Fruit fly (Drosophila melanogaster) whole organism, embryonic: ENCODE data around the gene rictor.

Source experiments
- Adf1 ChIP-seq: fragments of 200-800 bp; sonication (Bioruptor generic); IDR thresholded peaks from 2 replicates; pipeline ENCODE4 v1.3.6; 2022; ENCODE audit warnings: missing biosample characterization, missing genetic modification characterization
- Asciz ChIP-seq: fragments of 200-800 bp; sonication (Bioruptor generic); optimal IDR thresholded peaks from 2 replicates; lab custom pipeline; 2017; ENCODE audit warnings: missing biosample characterization, mild to moderate bottlenecking, missing genetic modification characterization, missing genetic modification reagents
- CG10274 ChIP-seq: fragments of 200-800 bp; sonication (Bioruptor generic); optimal IDR thresholded peaks from 3 replicates; lab custom pipeline; 2017; ENCODE audit warnings: missing biosample characterization, mild to moderate bottlenecking, missing genetic modification characterization
- CG11504 ChIP-seq: fragments of 200-800 bp; sonication (Bioruptor generic); optimal IDR thresholded peaks from 3 replicates; lab custom pipeline; 2019; ENCODE audit warnings: missing biosample characterization, mild to moderate bottlenecking, missing genetic modification characterization, moderate library complexity
- CG11695 ChIP-seq: fragments of 200-800 bp; sonication (Bioruptor generic); IDR thresholded peaks from 3 replicates; pipeline ENCODE4 v1.3.6; 2022; ENCODE audit warnings: missing biosample characterization, missing genetic modification characterization
- CG12104 ChIP-seq: fragments of 200-800 bp; sonication (Bioruptor generic); optimal IDR thresholded peaks from 3 replicates; lab custom pipeline; 2016; ENCODE audit warnings: missing biosample characterization, missing genetic modification characterization
- CG12155 ChIP-seq: fragments of 200-800 bp; sonication (Bioruptor generic); optimal IDR thresholded peaks from 3 replicates; lab custom pipeline; 2016; ENCODE audit warnings: missing biosample characterization, missing genetic modification characterization
- CG12744 ChIP-seq: fragments of 200-800 bp; sonication (Bioruptor generic); optimal IDR thresholded peaks from 2 replicates; lab custom pipeline; 2016; ENCODE audit warnings: missing biosample characterization, missing genetic modification characterization
- CG12769 ChIP-seq: fragments of 200-800 bp; sonication (Bioruptor generic); optimal IDR thresholded peaks from 2 replicates; lab custom pipeline; 2019; ENCODE audit warnings: missing biosample characterization, mild to moderate bottlenecking, missing genetic modification characterization, moderate library complexity
- CG14050 ChIP-seq: fragments of 200-800 bp; sonication (Bioruptor generic); IDR thresholded peaks from 3 replicates; pipeline ENCODE4 v1.3.6; 2022; ENCODE audit warnings: missing biosample characterization, missing genetic modification characterization
- CG16815 ChIP-seq: fragments of 200-800 bp; sonication (Bioruptor generic); optimal IDR thresholded peaks from 3 replicates; lab custom pipeline; 2017; ENCODE audit warnings: missing biosample characterization, mild to moderate bottlenecking, missing genetic modification characterization
- CG17802 ChIP-seq: fragments of 200-800 bp; sonication (Bioruptor generic); optimal IDR thresholded peaks from 2 replicates; lab custom pipeline; 2018; ENCODE audit warnings: missing biosample characterization, mild to moderate bottlenecking, missing genetic modification characterization, moderate library complexity
- CG18262 ChIP-seq: fragments of 200-800 bp; optimal IDR thresholded peaks from 3 replicates; lab custom pipeline; 2019; ENCODE audit warnings: missing biosample characterization, mild to moderate bottlenecking, missing genetic modification characterization, moderate library complexity
- CG18476 ChIP-seq: fragments of 200-800 bp; sonication (Bioruptor generic); optimal IDR thresholded peaks from 2 replicates; lab custom pipeline; 2016; ENCODE audit warnings: missing biosample characterization, mild to moderate bottlenecking, missing genetic modification characterization
- CG32532 ChIP-seq: fragments of 200-800 bp; sonication (Bioruptor generic); IDR thresholded peaks from 2 replicates; pipeline ENCODE4 v1.3.6; 2022; ENCODE audit warnings: missing biosample characterization, missing genetic modification characterization
- CG33557 ChIP-seq: fragments of 200-800 bp; sonication (Bioruptor generic); optimal IDR thresholded peaks from 2 replicates; lab custom pipeline; 2019; ENCODE audit warnings: missing biosample characterization, mild to moderate bottlenecking, missing genetic modification characterization, moderate library complexity
- CG6254 ChIP-seq: fragments of 200-800 bp; sonication (Bioruptor generic); optimal IDR thresholded peaks from 3 replicates; lab custom pipeline; 2017; ENCODE audit warnings: mild to moderate bottlenecking, missing biosample characterization, missing genetic modification reagents, missing genetic modification characterization
- CG7987 ChIP-seq: fragments of 200-800 bp; sonication (Bioruptor generic); optimal IDR thresholded peaks from 2 replicates; lab custom pipeline; 2018; ENCODE audit warnings: missing biosample characterization, mild to moderate bottlenecking, missing genetic modification characterization, moderate library complexity
- CG8944 ChIP-seq: fragments of 200-800 bp; sonication (Bioruptor generic); optimal IDR thresholded peaks from 3 replicates; lab custom pipeline; 2016; ENCODE audit warnings: missing biosample characterization, missing genetic modification characterization
- CG9817 ChIP-seq: fragments of 200-800 bp; sonication (Bioruptor generic); optimal IDR thresholded peaks from 2 replicates; lab custom pipeline; 2018; ENCODE audit warnings: missing biosample characterization, mild to moderate bottlenecking, missing genetic modification characterization, moderate library complexity
- CG9876 ChIP-seq: fragments of 200-800 bp; sonication (Bioruptor generic); optimal IDR thresholded peaks from 2 replicates; lab custom pipeline; 2016; ENCODE audit warnings: missing biosample characterization, missing genetic modification characterization
- Dfd ChIP-seq, 2 experiments: fragments of >200 bp; optimal IDR thresholded peaks; 2 replicates each; lab custom pipeline; 2017; ENCODE audit warnings: missing biosample characterization in 2 of 2, missing genetic modification characterization in 2 of 2
- Doc3 ChIP-seq: fragments of 200-800 bp; sonication (Bioruptor generic); IDR thresholded peaks from 3 replicates; pipeline ENCODE4 v1.3.6; 2022; ENCODE audit warnings: missing biosample characterization, missing genetic modification characterization; ENCODE audit not compliant: partially characterized antibody
- E2f1 ChIP-seq: fragments of 200-800 bp; sonication (Bioruptor generic); IDR thresholded peaks from 2 replicates; pipeline ENCODE4 v1.3.6; 2022; ENCODE audit warnings: missing biosample characterization, missing genetic modification characterization
- Elba2 ChIP-seq: fragments of 200-800 bp; sonication (Bioruptor generic); optimal IDR thresholded peaks from 3 replicates; lab custom pipeline; 2016; ENCODE audit warnings: missing biosample characterization, missing genetic modification characterization
- Gug ChIP-seq: fragments of 200-800 bp; sonication (Bioruptor generic); IDR thresholded peaks from 4 replicates; pipeline ENCODE4 v1.3.6; 2022; ENCODE audit warnings: missing biosample characterization, missing genetic modification characterization
- HHEX ChIP-seq: fragments of 200-800 bp; sonication (Bioruptor generic); optimal IDR thresholded peaks from 3 replicates; lab custom pipeline; 2017; ENCODE audit warnings: missing biosample characterization, mild to moderate bottlenecking, missing genetic modification characterization, missing genetic modification reagents
- Kr ChIP-seq: fragments of 200-800 bp; sonication (Bioruptor generic); optimal IDR thresholded peaks from 2 replicates; lab custom pipeline; 2017; ENCODE audit warnings: missing biosample characterization, mild to moderate bottlenecking, missing genetic modification characterization
- Lhr ChIP-seq: fragments of 200-800 bp; sonication (Bioruptor generic); optimal IDR thresholded peaks from 3 replicates; lab custom pipeline; 2017; ENCODE audit warnings: mild to moderate bottlenecking, missing biosample characterization, missing genetic modification reagents, missing genetic modification characterization
- Max ChIP-seq: fragments of 200-800 bp; sonication (Bioruptor generic); optimal IDR thresholded peaks from 2 replicates; lab custom pipeline; 2016; ENCODE audit warnings: missing biosample characterization, mild to moderate bottlenecking, missing genetic modification characterization
- Neu2 ChIP-seq: fragments of 200-800 bp; sonication (Bioruptor generic); optimal IDR thresholded peaks from 3 replicates; lab custom pipeline; 2016; ENCODE audit warnings: missing biosample characterization, missing genetic modification characterization, borderline replicate concordance
- Xbp1 ChIP-seq: fragments of 200-800 bp; sonication (Bioruptor generic); optimal IDR thresholded peaks from 3 replicates; lab custom pipeline; 2016; ENCODE audit warnings: missing biosample characterization, mild to moderate bottlenecking, missing genetic modification characterization
- al ChIP-seq: fragments of 200-800 bp; sonication (Bioruptor generic); IDR thresholded peaks from 2 replicates; pipeline ENCODE4 v1.3.6; 2022; ENCODE audit warnings: missing biosample characterization, missing genetic modification characterization
- ash1 ChIP-seq: fragments of 200-800 bp; sonication (Bioruptor generic); optimal IDR thresholded peaks from 2 replicates; lab custom pipeline; 2018; ENCODE audit warnings: missing biosample characterization, mild to moderate bottlenecking, missing genetic modification characterization
- cas ChIP-seq: fragments of 200-800 bp; sonication (Bioruptor generic); IDR thresholded peaks from 2 replicates; pipeline ENCODE4 v1.3.6; 2022; ENCODE audit warnings: missing biosample characterization, missing genetic modification characterization
- chinmo ChIP-seq: fragments of 200-800 bp; sonication (Bioruptor generic); IDR thresholded peaks from 4 replicates; pipeline ENCODE4 v1.3.6; 2022; ENCODE audit warnings: missing biosample characterization, missing genetic modification characterization; ENCODE audit not compliant: partially characterized antibody
- ftz-f1 ChIP-seq: fragments of 200-800 bp; sonication (Bioruptor generic); optimal IDR thresholded peaks from 2 replicates; lab custom pipeline; 2016; ENCODE audit warnings: missing biosample characterization, missing genetic modification characterization
- gro ChIP-seq: fragments of 200-800 bp; sonication (Bioruptor generic); optimal IDR thresholded peaks from 2 replicates; lab custom pipeline; 2016; ENCODE audit warnings: missing biosample characterization, missing genetic modification characterization
- gsb-n ChIP-seq: fragments of 200-800 bp; sonication (Bioruptor generic); optimal IDR thresholded peaks from 3 replicates; lab custom pipeline; 2018; ENCODE audit warnings: missing biosample characterization, mild to moderate bottlenecking, missing genetic modification characterization
- ham ChIP-seq: fragments of 200-800 bp; sonication (Bioruptor generic); IDR thresholded peaks from 2 replicates; pipeline ENCODE4 v1.3.6; 2022; ENCODE audit warnings: missing biosample characterization, missing genetic modification characterization
- ind ChIP-seq: fragments of 200-800 bp; sonication (Bioruptor generic); optimal IDR thresholded peaks from 3 replicates; lab custom pipeline; 2016; ENCODE audit warnings: missing biosample characterization, missing genetic modification characterization
- lbe ChIP-seq: fragments of 200-800 bp; sonication (Bioruptor generic); optimal IDR thresholded peaks from 2 replicates; lab custom pipeline; 2016; ENCODE audit warnings: missing biosample characterization, mild to moderate bottlenecking, missing genetic modification characterization
- nerfin-2 ChIP-seq: fragments of 200-800 bp; sonication (Bioruptor generic); IDR thresholded peaks from 2 replicates; pipeline ENCODE4 v1.3.6; 2022; ENCODE audit warnings: missing biosample characterization, missing genetic modification characterization; ENCODE audit not compliant: partially characterized antibody
- pfk ChIP-seq: fragments of 200-800 bp; sonication (Bioruptor generic); optimal IDR thresholded peaks from 2 replicates; lab custom pipeline; 2018; ENCODE audit warnings: missing biosample characterization, mild to moderate bottlenecking, missing genetic modification characterization, moderate library complexity
- rib ChIP-seq: fragments of 200-800 bp; sonication (Bioruptor generic); IDR thresholded peaks from 2 replicates; pipeline ENCODE4 v1.3.6; 2022; ENCODE audit warnings: missing biosample characterization, missing genetic modification characterization
- salm ChIP-seq: fragments of 200-800 bp; sonication (Bioruptor generic); optimal IDR thresholded peaks from 2 replicates; lab custom pipeline; 2018; ENCODE audit warnings: missing biosample characterization, mild to moderate bottlenecking, missing genetic modification characterization
- scrt ChIP-seq: fragments of 200-800 bp; sonication (Bioruptor generic); optimal IDR thresholded peaks from 2 replicates; lab custom pipeline; 2018; ENCODE audit warnings: missing biosample characterization, mild to moderate bottlenecking, missing genetic modification characterization, moderate library complexity
- sens ChIP-seq: fragments of 200-800 bp; sonication (Bioruptor generic); peaks from one replicate; lab custom pipeline; 2016; ENCODE audit warnings: missing biosample characterization, missing genetic modification characterization
- ssp ChIP-seq: fragments of 200-800 bp; sonication (Bioruptor generic); IDR thresholded peaks from 2 replicates; pipeline ENCODE4 v1.3.6; 2022; ENCODE audit warnings: missing biosample characterization, missing genetic modification characterization
- stc ChIP-seq: fragments of 200-800 bp; sonication (Bioruptor generic); IDR thresholded peaks from 2 replicates; pipeline ENCODE4 v1.3.6; 2022; ENCODE audit warnings: missing biosample characterization, missing genetic modification characterization
- zen2 ChIP-seq: fragments of 200-800 bp; sonication (Bioruptor generic); IDR thresholded peaks from 3 replicates; pipeline ENCODE4 v1.3.6; 2022; ENCODE audit warnings: missing biosample characterization, missing genetic modification characterization; ENCODE audit not compliant: partially characterized antibody

rictor gene

dm6 chrX:19298785-19299114, 37.7 kb upstream of the rictor start (continued):
- TF ChIP-seq zen2 (no peak; the same call in 2 of the 3 replicates), CG11695 (GFP tag; lab: Robert Waterston, UW) (peak; percentile 69; the same call in 2 of the 3 replicates), CG7987 (peak; percentile 15), CG11504 (peak; percentile 48), CG16815 (peak; percentile 17), Doc3 (no peak), sens (GFP tag; lab: Kevin White, UChicago) (peak; percentile 89), lbe (no peak), cas (GFP tag; lab: Robert Waterston, UW) (no peak), CG12744 (GFP tag; lab: Kevin White, UChicago) (peak; percentile 7), Gug (GFP tag; lab: Robert Waterston, UW) (peak; percentile 37; the same call in 1 of the 4 replicates), CG8944 (GFP tag; lab: Kevin White, UChicago) (peak; percentile 20), Kr (GFP tag; lab: Kevin White, UChicago) (no peak), gro (no peak), CG12769 (peak; percentile 17), CG18262 (tag; lab: Kevin White, UChicago) (peak; percentile 29), CG12155 (GFP tag; lab: Kevin White, UChicago) (peak; percentile 26), stc (peak; percentile 71), HHEX (GFP tag; lab: Kevin White, UChicago) (no peak), CG32532 (GFP tag; lab: Robert Waterston, UW) (peak; percentile 51; the same call in 1 of the 2 replicates), salm (no peak), gsb-n (tag; lab: Kevin White, UChicago) (peak; percentile 27), Dfd (GFP tag; optimal IDR thresholded peaks at IDR 0.05; lab: Kevin White, UChicago) (no peak), E2f1 (GFP tag; lab: Robert Waterston, UW) (peak; percentile 61), rib (GFP tag; lab: Robert Waterston, UW) (no peak; the same call in 1 of the 2 replicates), chinmo (no peak), Neu2 (GFP tag; lab: Kevin White, UChicago) (peak; percentile 1), CG18476 (GFP tag; lab: Kevin White, UChicago) (peak; percentile 48), CG9876 (no peak), scrt (peak; percentile 29), Asciz (GFP tag; lab: Kevin White, UChicago) (peak; percentile 30), Max (peak; percentile 52), CG33557 (GFP tag; lab: Kevin White, UChicago) (no peak), CG14050 (peak; percentile 66), ftz-f1 (GFP tag; lab: Kevin White, UChicago) (no peak), ind (GFP tag; lab: Kevin White, UChicago) (peak; percentile 26), CG12104 (GFP tag; lab: Kevin White, UChicago) (no peak), al (GFP tag; lab: Robert Waterston, UW) (no peak; the same call in 1 of the 2 replicates), pfk (no peak), ssp (GFP tag; lab: Robert Waterston, UW) (no peak), ash1 (GFP tag; lab: Kevin White, UChicago) (no peak), Elba2 (no peak), nerfin-2 (no peak), CG9817 (no peak), CG10274 (no peak), CG17802 (tag; lab: Kevin White, UChicago) (no peak), Xbp1 (peak; percentile 46), ham (GFP tag; lab: Robert Waterston, UW) (no peak), CG6254 (GFP tag; lab: Kevin White, UChicago) (no peak), Adf1 (GFP tag; lab: Robert Waterston, UW) (no peak), Lhr (GFP tag; lab: Kevin White, UChicago) (no peak)
